Worm (Caenorhabditis elegans): ENCODE data around the gene ncx-8.

DNA sequence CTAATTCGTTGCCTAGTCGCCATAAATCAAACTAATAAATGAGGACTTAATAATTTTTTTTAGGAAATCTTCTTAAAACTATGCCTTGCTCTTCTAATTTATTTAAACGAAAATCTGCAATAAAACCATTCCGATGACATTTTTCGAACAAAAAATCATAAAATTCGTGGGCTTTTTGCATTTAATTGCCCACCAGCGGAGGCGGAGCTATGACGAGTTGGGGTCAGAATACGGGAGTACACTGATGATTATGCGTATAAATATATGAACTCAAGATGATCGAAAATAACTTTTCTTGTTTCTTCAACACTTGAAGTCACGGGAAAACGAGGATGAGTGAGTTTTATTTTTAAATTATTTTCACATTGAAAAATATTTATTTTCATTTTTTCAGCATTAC lies 52.6 kb downstream of the ncx-8 start, which contains the start of gene catp-2:
- TF ChIP-seq blmp-1 (tag; optimal IDR thresholded peaks at IDR 0.05) = no peak
- no peak for TF ChIP-seq ces-1 (GFP tag; optimal IDR thresholded peaks at IDR 0.05)
- TF ChIP-seq lin-32 (GFP tag; optimal IDR thresholded peaks at IDR 0.05) = no peak

All from whole organism, mixed stage, embryonic.